Worm (Caenorhabditis elegans): ENCODE results near the gene C25G4.2.

- TF ChIP-seq cog-1 (tag; optimal IDR thresholded peaks at IDR 0.05), result no peak
- no peak for TF ChIP-seq ztf-23 (GFP tag; IDR thresholded peaks at IDR 0.05)
- no peak for TF ChIP-seq med-1 (GFP tag; optimal IDR thresholded peaks at IDR 0.05; ENCODE audit: insufficient read depth)
- no peak for TF ChIP-seq ztf-29 (GFP tag; IDR thresholded peaks at IDR 0.05)
These were observed 24.5 kb upstream of the C25G4.2 start, which contains the start of gene igdb-2 for ce11 chrIV:12468359-12468758.
